Worm (Caenorhabditis elegans) whole organism, young adult: ENCODE measurements around the gene tbx-32.

Experiments used
- F22D6.2 ChIP-seq: sonication (generic microtip); optimal IDR thresholded peaks from 2 replicates; lab custom pipeline; 2016; ENCODE audit warnings: mild to moderate bottlenecking, missing genetic modification characterization, missing compliant biosample characterization
- ceh-27 ChIP-seq: fragments of 200-800 bp; sonication (Bioruptor generic); optimal IDR thresholded peaks from 2 replicates; lab custom pipeline; 2018; ENCODE audit warnings: mild to moderate bottlenecking, missing genetic modification characterization, moderate library complexity, missing compliant biosample characterization
- dpl-1 ChIP-seq: fragments of 150-350 bp; optimal IDR thresholded peaks from 2 replicates; lab custom pipeline; 2014; ENCODE audit warnings: missing biosample characterization, missing genetic modification reagents, missing genetic modification characterization

DNA sequence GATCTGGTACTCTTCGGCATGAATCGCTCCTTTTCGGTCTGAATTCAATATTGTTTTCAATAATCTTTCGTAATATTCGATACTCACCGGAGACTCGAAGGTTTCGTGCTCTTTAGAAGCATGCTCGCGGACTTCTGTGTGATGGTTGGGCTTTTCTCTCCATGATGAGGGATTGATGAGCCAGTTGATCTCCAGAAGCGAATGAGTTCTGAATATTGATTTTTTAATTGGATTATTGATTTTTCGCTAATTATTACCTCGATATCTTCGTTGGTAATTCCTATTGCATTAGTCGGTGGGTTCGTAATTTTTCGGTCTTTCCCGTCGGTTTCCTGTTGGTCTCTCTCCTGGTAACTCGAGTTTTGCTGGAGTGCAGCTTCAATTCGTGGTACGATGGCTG lies 11.7 kb downstream of the tbx-32 start:
- TF ChIP-seq F22D6.2 (tag; lab: Kevin White, UChicago): no peak
- no peak for TF ChIP-seq dpl-1
- no peak for TF ChIP-seq ceh-27
